Worm (Caenorhabditis elegans) whole organism, L3 larva: ENCODE measurements around the gene C49H3.3.

Experiments used
- aly-2 ChIP-seq: fragments of 150-350 bp; optimal IDR thresholded peaks from 2 replicates; lab custom pipeline; 2014; ENCODE audit warnings: missing biosample characterization, missing genetic modification characterization
- ama-1 ChIP-seq: fragments of 150-350 bp; optimal IDR thresholded peaks from 2 replicates; lab custom pipeline; 2018
- ceh-28 ChIP-seq: fragments of 150-350 bp; optimal IDR thresholded peaks from 2 replicates; lab custom pipeline; 2014; ENCODE audit warnings: missing biosample characterization, missing genetic modification reagents, missing genetic modification characterization
- ceh-82 ChIP-seq: fragments of 150-350 bp; optimal IDR thresholded peaks from 2 replicates; lab custom pipeline; 2014; ENCODE audit warnings: missing biosample characterization, missing genetic modification characterization
- ceh-9 ChIP-seq: sonication (generic microtip); optimal IDR thresholded peaks from 2 replicates; lab custom pipeline; 2018; ENCODE audit warnings: missing biosample characterization, missing genetic modification characterization
- daf-12 ChIP-seq: fragments of 150-350 bp; optimal IDR thresholded peaks from 2 replicates; lab custom pipeline; 2014; ENCODE audit warnings: missing biosample characterization, missing genetic modification reagents, missing genetic modification characterization
- egl-27 ChIP-seq: sonication (generic microtip); optimal IDR thresholded peaks from 4 replicates; lab custom pipeline; 2017; ENCODE audit warnings: missing biosample characterization, missing genetic modification reagents, missing genetic modification characterization
- egl-5 ChIP-seq: fragments of 150-350 bp; optimal IDR thresholded peaks from 2 replicates; lab custom pipeline; 2017; ENCODE audit warnings: missing biosample characterization, missing genetic modification reagents, missing genetic modification characterization, inconsistent platforms
- elt-2 ChIP-seq: sonication (generic microtip); optimal IDR thresholded peaks from 2 replicates; lab custom pipeline; 2016; ENCODE audit warnings: missing genetic modification reagents, mild to moderate bottlenecking, missing genetic modification characterization, missing compliant biosample characterization
- eor-1 ChIP-seq, 2 experiments: fragments of 150-350 bp; optimal IDR thresholded peaks; 2 replicates each; lab custom pipeline; 2014 to 2018; ENCODE audit warnings: missing biosample characterization in 2 of 2, missing genetic modification characterization in 2 of 2
- fos-1 ChIP-seq: fragments of 150-350 bp; optimal IDR thresholded peaks from 2 replicates; lab custom pipeline; 2014; ENCODE audit warnings: missing biosample characterization, missing genetic modification characterization
- hmg-11 ChIP-seq: sonication (generic microtip); optimal IDR thresholded peaks from 2 replicates; lab custom pipeline; 2016; ENCODE audit warnings: missing genetic modification characterization, missing compliant biosample characterization
- jun-1 ChIP-seq: fragments of 150-350 bp; optimal IDR thresholded peaks from 2 replicates; lab custom pipeline; 2014; ENCODE audit warnings: missing biosample characterization, missing genetic modification reagents, missing genetic modification characterization
- lin-15B ChIP-seq: fragments of 150-350 bp; optimal IDR thresholded peaks from 2 replicates; lab custom pipeline; 2014; ENCODE audit warnings: missing biosample characterization, missing genetic modification characterization
- lin-39 ChIP-seq: fragments of 150-350 bp; optimal IDR thresholded peaks from 2 replicates; lab custom pipeline; 2018; ENCODE audit warnings: missing biosample characterization, missing genetic modification reagents, missing genetic modification characterization
- lsy-12 ChIP-seq: sonication (generic microtip); optimal IDR thresholded peaks from 2 replicates; lab custom pipeline; 2016; ENCODE audit warnings: mild to moderate bottlenecking, missing genetic modification characterization, missing compliant biosample characterization
- mdl-1 ChIP-seq: fragments of 150-350 bp; optimal IDR thresholded peaks from 2 replicates; lab custom pipeline; 2014; ENCODE audit warnings: missing biosample characterization, missing genetic modification characterization
- nfya-1 ChIP-seq: sonication (generic microtip); optimal IDR thresholded peaks from 2 replicates; lab custom pipeline; 2017; ENCODE audit warnings: missing genetic modification characterization, mild to moderate bottlenecking, missing compliant biosample characterization, antibody characterized with exemption, moderate library complexity; ENCODE audit not compliant: insufficient read depth
- nhr-12 ChIP-seq: fragments of 150-350 bp; optimal IDR thresholded peaks from 2 replicates; lab custom pipeline; 2014; ENCODE audit warnings: missing biosample characterization, missing genetic modification characterization
- nhr-23 ChIP-seq: fragments of 150-350 bp; optimal IDR thresholded peaks from 2 replicates; lab custom pipeline; 2014; ENCODE audit warnings: missing biosample characterization, missing genetic modification reagents, missing genetic modification characterization
- nhr-25 ChIP-seq: sonication (generic microtip); optimal IDR thresholded peaks from 2 replicates; lab custom pipeline; 2017; ENCODE audit warnings: missing biosample characterization, missing genetic modification characterization
- nhr-28 ChIP-seq: fragments of 150-350 bp; optimal IDR thresholded peaks from 2 replicates; lab custom pipeline; 2014; ENCODE audit warnings: missing biosample characterization, missing genetic modification characterization
- nhr-43 ChIP-seq: sonication (generic microtip); optimal IDR thresholded peaks from 2 replicates; lab custom pipeline; 2016; ENCODE audit warnings: mild to moderate bottlenecking, missing genetic modification characterization, missing compliant biosample characterization; ENCODE audit not compliant: poor library complexity, severe bottlenecking
- nhr-76 ChIP-seq: fragments of 150-350 bp; sonication (generic microtip); optimal IDR thresholded peaks from 5 replicates; lab custom pipeline; 2014; ENCODE audit warnings: missing biosample characterization, missing genetic modification characterization
- nhr-77 ChIP-seq: fragments of 150-350 bp; optimal IDR thresholded peaks from 2 replicates; lab custom pipeline; 2014; ENCODE audit warnings: missing biosample characterization, missing genetic modification characterization
- pha-4 ChIP-seq: fragments of 150-350 bp; optimal IDR thresholded peaks from 2 replicates; lab custom pipeline; 2014; ENCODE audit warnings: missing biosample characterization, missing genetic modification reagents, missing genetic modification characterization
- pqm-1 ChIP-seq: fragments of 150-350 bp; optimal IDR thresholded peaks from 2 replicates; lab custom pipeline; 2017; ENCODE audit warnings: missing biosample characterization, missing genetic modification characterization, inconsistent platforms
- skn-1 ChIP-seq: fragments of 150-350 bp; optimal IDR thresholded peaks from 2 replicates; lab custom pipeline; 2014; ENCODE audit warnings: missing biosample characterization, missing genetic modification characterization
- snpc-4 ChIP-seq: fragments of 150-350 bp; optimal IDR thresholded peaks from 2 replicates; lab custom pipeline; 2014; ENCODE audit warnings: missing biosample characterization, missing genetic modification characterization
- tbx-2 ChIP-seq: sonication (generic microtip); optimal IDR thresholded peaks from 2 replicates; lab custom pipeline; 2016; ENCODE audit warnings: mild to moderate bottlenecking, missing genetic modification characterization, missing compliant biosample characterization
- unc-62 ChIP-seq: fragments of 150-350 bp; sonication (generic microtip); optimal IDR thresholded peaks from 4 replicates; lab custom pipeline; 2014; ENCODE audit warnings: missing biosample characterization, missing genetic modification reagents, missing genetic modification characterization
- zag-1 ChIP-seq: fragments of 150-350 bp; optimal IDR thresholded peaks from 2 replicates; lab custom pipeline; 2014; ENCODE audit warnings: missing biosample characterization, missing genetic modification characterization
- ztf-11 ChIP-seq: fragments of 150-350 bp; optimal IDR thresholded peaks from 2 replicates; lab custom pipeline; 2014; ENCODE audit warnings: missing biosample characterization, missing genetic modification characterization
- ztf-4 ChIP-seq: fragments of 150-350 bp; optimal IDR thresholded peaks from 2 replicates; lab custom pipeline; 2014; ENCODE audit warnings: missing biosample characterization, missing genetic modification characterization

Gene C49H3.3

DNA sequence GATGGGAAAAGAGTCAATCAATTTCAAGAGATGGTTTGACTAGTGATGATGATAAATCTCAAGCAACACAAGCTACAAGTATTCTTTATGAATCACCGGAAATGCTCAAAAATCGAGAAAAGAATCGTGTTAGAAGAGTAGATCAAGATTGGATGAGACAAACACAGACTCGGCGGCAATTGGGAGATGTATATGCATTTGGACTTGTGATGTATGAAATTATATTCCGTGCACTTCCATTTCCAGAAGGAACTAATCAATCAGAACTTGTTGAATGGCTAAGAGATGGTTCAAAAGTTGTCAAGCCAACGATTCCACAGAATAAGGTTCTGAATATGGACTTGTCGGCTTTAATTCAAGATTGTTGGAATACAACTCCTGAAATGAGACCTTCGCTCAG is 7.7 kb downstream of the C49H3.3 start:
- no peak for TF ChIP-seq jun-1 (tag; lab: Kevin White, UChicago)
- no peak for TF ChIP-seq ztf-11 (tag; lab: Kevin White, UChicago)
- no peak for TF ChIP-seq ama-1 (lab: Kevin White, UChicago)
- TF ChIP-seq nhr-28 (tag; lab: Kevin White, UChicago): no peak
- TF ChIP-seq ztf-4 (tag; lab: Kevin White, UChicago): no peak
- TF ChIP-seq pqm-1 (tag; lab: Kevin White, UChicago): no peak
- no peak for TF ChIP-seq ceh-28 (tag; lab: Kevin White, UChicago)
- TF ChIP-seq skn-1 (tag; lab: Kevin White, UChicago): no peak
- no peak for TF ChIP-seq nhr-76

DNA sequence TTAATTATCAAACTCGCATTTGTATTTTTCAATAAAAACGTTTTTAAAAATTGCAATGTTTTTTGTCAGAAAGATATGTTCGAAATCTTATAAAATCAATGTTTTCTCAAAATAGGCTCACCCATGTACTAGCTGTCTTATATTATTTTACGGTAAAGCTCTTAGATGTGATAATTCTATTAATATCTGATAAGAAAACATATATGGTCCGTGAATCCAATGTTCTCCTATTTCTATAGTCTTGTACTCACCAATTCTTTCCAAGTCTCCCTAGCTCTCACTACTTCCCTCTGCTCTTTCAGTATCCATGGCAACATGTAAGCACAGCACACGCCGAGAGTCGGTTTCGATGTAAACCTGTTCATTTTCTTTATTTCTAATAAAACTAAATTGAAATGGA is 9.6 kb downstream of the C49H3.3 start, which contains the start of gene bbs-2:
TSS of gene bbs-2 (plus strand) at position 301 of the 400 bp plus-strand sequence.
- TF ChIP-seq ceh-28 (tag; lab: Kevin White, UChicago) (no peak), elt-2 (tag; lab: Kevin White, UChicago) (no peak), snpc-4 (no peak), nhr-25 (tag; lab: Kevin White, UChicago) (no peak), ztf-11 (tag; lab: Kevin White, UChicago) (no peak), nhr-76 (no peak), zag-1 (tag; lab: Kevin White, UChicago) (no peak), mdl-1 (tag; lab: Kevin White, UChicago) (no peak), lin-39 (no peak), daf-12 (tag; lab: Kevin White, UChicago) (no peak), jun-1 (tag; lab: Kevin White, UChicago) (no peak), nhr-12 (tag; lab: Kevin White, UChicago) (no peak), skn-1 (tag; lab: Kevin White, UChicago) (no peak), hmg-11 (tag; lab: Kevin White, UChicago) (no peak), nhr-43 (no peak)

DNA sequence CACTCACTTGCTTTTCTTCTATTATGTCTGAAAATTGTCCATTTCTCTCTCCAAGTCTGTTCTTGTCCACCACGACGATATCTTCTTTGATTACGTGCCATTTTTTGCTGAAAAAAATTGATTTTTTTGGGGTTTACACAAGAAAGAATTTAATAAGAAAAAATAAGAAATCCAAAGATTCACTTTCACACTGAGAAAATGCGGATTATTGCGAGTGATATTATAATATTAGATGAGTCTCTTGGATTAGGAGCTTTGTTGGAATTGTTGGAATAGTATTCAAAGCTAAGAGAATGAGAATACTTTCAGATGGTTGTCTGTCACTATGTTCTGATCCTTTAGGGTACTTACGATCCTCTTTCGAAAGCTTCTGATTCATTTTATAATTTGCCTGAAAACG is 14.7 kb downstream of the C49H3.3 start, which contains the start of gene F20D12.7:
TSS of gene F20D12.7 (minus strand) at position 101 of the 400 bp plus-strand sequence.
- TF ChIP-seq snpc-4 (no peak), skn-1 (tag; lab: Kevin White, UChicago) (no peak), nhr-12 (tag; lab: Kevin White, UChicago) (no peak), nhr-23 (tag; lab: Kevin White, UChicago) (no peak), aly-2 (tag; lab: Kevin White, UChicago) (no peak), nhr-77 (tag; lab: Kevin White, UChicago) (no peak), nhr-43 (no peak), nhr-25 (tag; lab: Kevin White, UChicago) (no peak), ceh-28 (tag; lab: Kevin White, UChicago) (no peak), pqm-1 (tag; lab: Kevin White, UChicago) (no peak), ztf-11 (tag; lab: Kevin White, UChicago) (no peak), ceh-82 (tag; lab: Kevin White, UChicago) (no peak), ceh-9 (tag; lab: Kevin White, UChicago) (no peak), eor-1 (tag; optimal IDR thresholded peaks at IDR 0.05; lab: Kevin White, UChicago) (no peak), nfya-1 (tag; lab: Kevin White, UChicago) (no peak), daf-12 (tag; lab: Kevin White, UChicago) (no peak), unc-62 (no peak)
- TF ChIP-seq, all 47 proteins: peak for 0

DNA sequence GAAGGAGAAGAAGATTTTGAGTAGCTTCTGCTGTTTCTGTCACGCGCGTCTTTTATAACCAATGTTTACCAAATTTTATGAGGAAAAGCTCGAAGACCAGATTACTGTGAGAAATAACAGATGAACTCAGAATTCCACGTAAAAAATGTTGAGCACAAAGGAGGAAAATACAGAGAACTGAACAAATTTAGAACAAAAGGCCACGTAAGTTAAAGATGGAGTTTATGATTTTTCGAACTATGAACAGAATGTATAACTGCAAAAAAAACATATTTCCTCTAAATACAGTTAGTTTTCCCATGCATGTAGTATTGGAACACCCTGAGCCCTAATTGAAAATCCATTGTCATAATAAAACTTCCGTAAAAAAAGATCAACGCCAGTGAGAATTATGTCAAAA is 16.8 kb downstream of the C49H3.3 start, which contains the start of gene exc-9:
TSS of gene exc-9 (minus strand) at position 101 of the 400 bp plus-strand sequence.
- TF ChIP-seq tbx-2 (tag; lab: Kevin White, UChicago) (no peak), pha-4 (tag; lab: Kevin White, UChicago) (no peak), lin-39 (no peak), lin-15B (tag; lab: Kevin White, UChicago) (no peak), ama-1 (lab: Kevin White, UChicago) (no peak), fos-1 (tag; lab: Kevin White, UChicago) (no peak), pqm-1 (tag; lab: Kevin White, UChicago) (no peak), lsy-12 (tag; lab: Kevin White, UChicago) (no peak), egl-5 (no peak)

DNA sequence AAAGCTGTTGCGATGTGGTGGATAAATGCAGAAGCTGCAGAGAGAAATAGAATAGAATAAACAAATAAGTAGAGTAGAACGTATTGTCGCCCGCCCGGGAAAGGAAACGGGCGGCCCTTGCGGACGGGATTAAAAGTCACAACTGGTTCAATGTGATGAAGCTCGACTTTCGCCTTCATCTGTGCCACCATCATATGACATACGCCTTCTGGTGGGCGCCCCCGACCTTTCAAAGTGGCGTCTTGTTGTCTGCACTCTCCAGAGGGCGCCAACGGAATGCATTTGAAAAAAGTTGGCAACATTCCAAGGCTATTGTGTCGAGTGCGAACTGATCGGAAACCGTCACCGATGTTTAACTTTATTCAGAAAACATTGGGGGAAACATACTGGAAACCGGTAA is 19.1 kb downstream of the C49H3.3 start:
- TF ChIP-seq eor-1 (tag; optimal IDR thresholded peaks at IDR 0.05; lab: Kevin White, UChicago): no peak
- peak; percentile 19 for TF ChIP-seq lin-39
- TF ChIP-seq nfya-1 (tag; lab: Kevin White, UChicago): peak; percentile 33
- peak; percentile 76 for TF ChIP-seq nhr-25 (tag; lab: Kevin White, UChicago)
- no peak for TF ChIP-seq egl-27 (tag; lab: Kevin White, UChicago)
- peak; percentile 9 for TF ChIP-seq nhr-23 (tag; lab: Kevin White, UChicago)
- no peak for TF ChIP-seq nhr-28 (tag; lab: Kevin White, UChicago)
